Fruit fly (Drosophila melanogaster) whole organism: ENCODE data around the gene CG4496.

ENCODE experiments used
- CG8478 ChIP-seq: fragments of >200 bp; optimal IDR thresholded peaks from 2 replicates; lab custom pipeline; 2018; ENCODE audit warnings: inconsistent platforms
- EcR ChIP-seq, 2 experiments: fragments of >200 bp; optimal IDR thresholded peaks; 2 replicates each; lab custom pipeline; 2017; ENCODE audit warnings: missing biosample characterization in 2 of 2, missing genetic modification characterization in 2 of 2, missing genetic modification reagents in 2 of 2
- pan ChIP-seq: fragments of >200 bp; optimal IDR thresholded peaks from 2 replicates; lab custom pipeline; 2017
- psq ChIP-seq: fragments of >200 bp; optimal IDR thresholded peaks from 2 replicates; lab custom pipeline; 2017
- usp ChIP-seq: fragments of >200 bp; optimal IDR thresholded peaks from 2 replicates; lab custom pipeline; 2017; ENCODE audit warnings: missing biosample characterization, missing genetic modification characterization, mixed read lengths

DNA sequence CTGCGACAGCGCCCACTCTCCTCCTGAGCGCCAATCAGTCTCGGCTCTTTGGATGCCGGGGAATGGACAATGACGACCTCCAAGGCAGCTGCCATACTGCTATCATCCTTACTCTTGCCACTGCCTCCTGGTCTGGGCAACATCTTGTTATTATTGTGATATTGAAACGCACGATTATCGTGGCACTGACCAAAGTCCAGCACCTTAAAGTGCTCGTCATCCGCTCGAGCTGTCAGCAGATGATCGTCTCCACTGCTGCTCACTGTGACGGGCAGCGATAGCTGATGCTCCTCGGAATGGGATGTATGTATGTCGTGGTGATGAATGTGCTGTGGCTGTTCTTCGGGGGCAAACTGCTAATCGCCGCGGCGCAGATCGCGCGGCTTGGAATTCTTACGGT lies 17.9 kb upstream of the CG4496 start:
- TF ChIP-seq usp (GFP tag; lab: Kevin White, UChicago) (no peak), CG8478 (lab: Kevin White, UChicago) (no peak), pan (lab: Kevin White, UChicago) (no peak), EcR (GFP tag; optimal IDR thresholded peaks at IDR 0.05; lab: Kevin White, UChicago) (no peak), psq (no peak)
